Worm (Caenorhabditis elegans) whole organism, dauer: ENCODE measurements around the gene R08F11.4.

Experiments
- unc-62 ChIP-seq: sonication (generic microtip); optimal IDR thresholded peaks from 2 replicates; lab custom pipeline; 2017; ENCODE audit warnings: missing biosample characterization, missing genetic modification reagents, missing genetic modification characterization

Gene R08F11.4

ce11 chrV:3805499-3805898 is at the start of gene R08F11.4:
TSS of gene R08F11.4 (minus strand) at chrV:3805527.
- no peak for TF ChIP-seq unc-62 (GFP tag; lab: Kevin White, UChicago)

- TF ChIP-seq unc-62 (GFP tag; lab: Kevin White, UChicago): no peak
These were observed 49.5 kb upstream of the R08F11.4 start, which contains the start of gene nhr-186 for ce11 chrV:3854847-3855246. TSS of gene nhr-186 (minus strand) at chrV:3854947.

ce11 chrV:3851760-3852159 is 46.4 kb upstream of the R08F11.4 start:
- no peak for TF ChIP-seq unc-62 (GFP tag; lab: Kevin White, UChicago)

- TF ChIP-seq unc-62 (GFP tag; lab: Kevin White, UChicago): no peak
These were observed 41.9 kb upstream of the R08F11.4 start, which contains the start of gene nhr-185 for ce11 chrV:3847268-3847667. TSS of gene nhr-185 (minus strand) at chrV:3847368.

ce11 chrV:3843926-3844325 is 38.6 kb upstream of the R08F11.4 start, which contains the start of gene ugt-32:
TSS of gene ugt-32 (minus strand) at chrV:3844007.
- no peak for TF ChIP-seq unc-62 (GFP tag; lab: Kevin White, UChicago)

- TF ChIP-seq unc-62 (GFP tag; lab: Kevin White, UChicago): no peak
These were observed 36.1 kb upstream of the R08F11.4 start for ce11 chrV:3841462-3841861.

ce11 chrV:3832661-3833060 is 27.3 kb upstream of the R08F11.4 start:
- no peak for TF ChIP-seq unc-62 (GFP tag; lab: Kevin White, UChicago)

- TF ChIP-seq unc-62 (GFP tag; lab: Kevin White, UChicago): no peak
These were observed 26.8 kb upstream of the R08F11.4 start for ce11 chrV:3832103-3832502.

- no peak for TF ChIP-seq unc-62 (GFP tag; lab: Kevin White, UChicago)
These were observed 26.3 kb upstream of the R08F11.4 start, which contains the start of gene H10D18.5 for ce11 chrV:3831616-3832015. TSS of gene H10D18.5 (minus strand) at chrV:3831716.

- no peak for TF ChIP-seq unc-62 (GFP tag; lab: Kevin White, UChicago)
These were observed 19.9 kb upstream of the R08F11.4 start for ce11 chrV:3825190-3825589.

ce11 chrV:3820875-3821274 is 15.5 kb upstream of the R08F11.4 start:
- no peak for TF ChIP-seq unc-62 (GFP tag; lab: Kevin White, UChicago)

- TF ChIP-seq unc-62 (GFP tag; lab: Kevin White, UChicago): no peak
These were observed 9.6 kb upstream of the R08F11.4 start, which contains the start of gene H10D18.1 for ce11 chrV:3814938-3815337. TSS of gene H10D18.1 (plus strand) at chrV:3815214.

- no peak for TF ChIP-seq unc-62 (GFP tag; lab: Kevin White, UChicago)
These were observed 8.7 kb upstream of the R08F11.4 start for ce11 chrV:3814009-3814408.

- no peak for TF ChIP-seq unc-62 (GFP tag; lab: Kevin White, UChicago)
These were observed 7.0 kb upstream of the R08F11.4 start, which contains the start of gene scl-12 for ce11 chrV:3812291-3812690. TSS of gene scl-12 (plus strand) at chrV:3812591.

ce11 chrV:3811541-3811940 is 6.2 kb upstream of the R08F11.4 start, which contains the start of gene scl-13:
TSS of gene scl-13 (minus strand) at chrV:3811641.
- no peak for TF ChIP-seq unc-62 (GFP tag; lab: Kevin White, UChicago)

ce11 chrV:3810035-3810434 is 4.7 kb upstream of the R08F11.4 start:
- no peak for TF ChIP-seq unc-62 (GFP tag; lab: Kevin White, UChicago)

ce11 chrV:3808336-3808735 is 3.0 kb upstream of the R08F11.4 start, which contains the start of gene srw-6:
TSS of gene srw-6 (plus strand) at chrV:3808636.
- TF ChIP-seq unc-62 (GFP tag; lab: Kevin White, UChicago): no peak
